Fruit fly (Drosophila melanogaster): ENCODE results near the gene Ptpmeg.
A peak's percentile ranks its signal among the peaks of the same experiment; 100 is the strongest.

Ptpmeg gene

DNA sequence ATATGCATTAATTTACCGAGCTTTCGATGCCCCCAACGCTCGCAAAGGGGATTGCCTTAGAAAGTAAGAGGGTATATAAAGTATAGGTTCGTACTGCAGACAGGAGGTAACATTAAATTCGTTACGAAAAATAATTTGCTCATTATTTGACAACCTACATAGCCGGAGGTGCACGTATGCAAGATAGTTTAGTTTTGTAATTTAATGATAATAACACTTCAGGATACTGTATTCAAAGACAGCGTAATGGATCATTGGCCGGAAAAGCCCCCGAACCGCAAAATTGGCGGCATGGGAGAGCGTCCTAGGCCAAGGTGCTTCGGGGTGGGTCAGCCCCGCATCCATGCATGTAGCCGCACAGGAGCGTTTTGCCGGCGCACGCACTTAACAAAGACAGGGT is 15.6 kb upstream of the Ptpmeg start (continued):
- no peak for TF ChIP-seq Fer1 (GFP tag; optimal IDR thresholded peaks at IDR 0.05)
- no peak for TF ChIP-seq sr (GFP tag; IDR thresholded peaks at IDR 0.05)
- TF ChIP-seq Sry-β (GFP tag; optimal IDR thresholded peaks at IDR 0.05): no peak

- TF ChIP-seq CG2199 (GFP tag; IDR thresholded peaks at IDR 0.05) (no peak), her (GFP tag; optimal IDR thresholded peaks at IDR 0.05) (no peak), ftz-f1 (GFP tag; optimal IDR thresholded peaks at IDR 0.05) (no peak), Ets65A (GFP tag) (peak; percentile 78), sens (GFP tag) (peak; percentile 38), Xrp1 (GFP tag; IDR thresholded peaks at IDR 0.05) (no peak), lilli (GFP tag; optimal IDR thresholded peaks at IDR 0.05) (no peak)
Measured at dm6 chr3L:315140-315539, 12.8 kb upstream of the Ptpmeg start.

- TF ChIP-seq D19B (GFP tag; optimal IDR thresholded peaks at IDR 0.05) (no peak), pfk (GFP tag; optimal IDR thresholded peaks at IDR 0.05) (no peak), CG18764 (GFP tag; optimal IDR thresholded peaks at IDR 0.05) (no peak), CG12155 (GFP tag; optimal IDR thresholded peaks at IDR 0.05) (no peak), gt (GFP tag; IDR thresholded peaks at IDR 0.05) (no peak), CG11398 (GFP tag; optimal IDR thresholded peaks at IDR 0.05) (no peak), Dfd (GFP tag; optimal IDR thresholded peaks at IDR 0.05) (no peak), CG10462 (GFP tag; optimal IDR thresholded peaks at IDR 0.05) (no peak), ttk (GFP tag; IDR thresholded peaks at IDR 0.05) (no peak), zen2 (GFP tag; IDR thresholded peaks at IDR 0.05; ENCODE audit: partially characterized antibody) (no peak), Nf-YA (GFP tag; IDR thresholded peaks at IDR 0.05) (no peak), corto (GFP tag; optimal IDR thresholded peaks at IDR 0.05) (no peak), trh (GFP tag; optimal IDR thresholded peaks at IDR 0.05) (no peak), CG30431 (GFP tag; optimal IDR thresholded peaks at IDR 0.05) (no peak), slp2 (GFP tag; optimal IDR thresholded peaks at IDR 0.05) (no peak), cwo (GFP tag; optimal IDR thresholded peaks at IDR 0.05) (no peak)
Measured at dm6 chr3L:316784-317183, 11.1 kb upstream of the Ptpmeg start, which contains the start of gene ddbt. Gene ddbt, plus strand, starts transcription at chr3L:317084.

DNA sequence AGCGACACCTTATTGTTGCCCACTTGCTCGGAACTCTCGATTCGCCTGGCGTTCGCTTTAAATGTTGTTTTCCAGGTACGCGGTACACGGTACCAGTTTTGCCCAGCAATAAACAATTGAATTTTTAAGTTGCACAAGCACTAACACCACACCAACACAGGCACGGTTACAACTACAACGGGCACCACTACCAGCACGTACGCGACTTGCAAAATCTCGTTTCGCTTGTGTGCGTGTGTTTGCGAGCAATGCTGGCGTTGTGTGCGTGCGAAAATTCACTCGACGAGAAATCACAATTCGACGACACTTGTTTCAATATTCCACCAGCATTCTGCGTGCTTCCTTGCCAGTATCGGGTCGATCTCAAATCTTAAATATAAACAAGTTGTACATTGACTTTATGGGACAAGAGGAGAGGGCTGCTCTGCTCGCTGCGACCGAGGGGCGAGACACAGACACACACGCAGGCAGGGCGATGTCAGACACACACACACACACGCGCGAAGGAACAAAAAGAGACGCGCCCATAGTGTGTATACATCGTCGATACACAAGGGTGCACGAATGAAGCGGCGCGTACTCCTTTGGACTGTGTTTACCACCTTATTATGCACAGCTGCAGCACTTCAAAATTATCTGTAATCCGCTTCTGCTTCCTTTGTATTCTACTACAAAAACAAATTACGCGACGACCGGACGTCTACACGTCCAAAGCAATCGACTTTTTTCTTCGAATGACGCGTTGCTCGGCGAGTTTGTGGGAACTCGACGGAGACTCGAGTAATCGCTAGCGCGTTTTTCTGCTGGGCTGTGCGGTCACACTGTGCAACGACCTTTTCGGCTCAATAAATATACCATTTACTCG is 8.5 kb upstream of the Ptpmeg start, which contains the start of gene fwd:
fwd (minus strand) TSS at position 740 of the 865 bp plus-strand sequence.
- no peak for TF ChIP-seq CG11696 (GFP tag; IDR thresholded peaks at IDR 0.05)
- peak; percentile 45 for TF ChIP-seq MBD-R2 (GFP tag; IDR thresholded peaks at IDR 0.05)
- TF ChIP-seq CG10543 (GFP tag; optimal IDR thresholded peaks at IDR 0.05): peak; percentile 82
- no peak for TF ChIP-seq CG4820 (GFP tag; optimal IDR thresholded peaks at IDR 0.05)
- TF ChIP-seq CG13894 (tag; optimal IDR thresholded peaks at IDR 0.05): peak; percentile 49
- TF ChIP-seq CG13424 (tag; optimal IDR thresholded peaks at IDR 0.05): peak; percentile 38
- no peak for TF ChIP-seq HLH54F (GFP tag; optimal IDR thresholded peaks at IDR 0.05)
- peak; percentile 2 for TF ChIP-seq NC2α (GFP tag; optimal IDR thresholded peaks at IDR 0.05)
- no peak for TF ChIP-seq CG1792 (GFP tag; optimal IDR thresholded peaks at IDR 0.05)
- TF ChIP-seq CG17361 (GFP tag; IDR thresholded peaks at IDR 0.05): 0 out of 3 replicates have a peak, but pooled peaks have one; percentile 9
- TF ChIP-seq CG18764 (GFP tag; optimal IDR thresholded peaks at IDR 0.05): peak; percentile 65
- peak; percentile 61 for TF ChIP-seq CG8290 (GFP tag; optimal IDR thresholded peaks at IDR 0.05)
- TF ChIP-seq CG8290 (tag; optimal IDR thresholded peaks at IDR 0.05): peak; percentile 77 to 81
- peak; percentile 18 for TF ChIP-seq Camta (GFP tag; optimal IDR thresholded peaks at IDR 0.05)
- TF ChIP-seq CG15073 (GFP tag; optimal IDR thresholded peaks at IDR 0.05): no peak
- peak; percentile 40 for TF ChIP-seq CG7839 (tag; optimal IDR thresholded peaks at IDR 0.05)
- TF ChIP-seq grn (GFP tag; optimal IDR thresholded peaks at IDR 0.05): no peak
- peak; percentile 18 for TF ChIP-seq CG1233 (GFP tag; optimal IDR thresholded peaks at IDR 0.05)
- TF ChIP-seq tup (GFP tag; optimal IDR thresholded peaks at IDR 0.05): no peak
- no peak for TF ChIP-seq Eip74EF (GFP tag; optimal IDR thresholded peaks at IDR 0.05)
- TF ChIP-seq CG16863 (GFP tag; optimal IDR thresholded peaks at IDR 0.05): no peak
- TF ChIP-seq CG2712 (tag; optimal IDR thresholded peaks at IDR 0.05): peak; percentile 41

All from whole organism, embryonic.